Worm (Caenorhabditis elegans): ENCODE data around the gene rbm-42.

DNA sequence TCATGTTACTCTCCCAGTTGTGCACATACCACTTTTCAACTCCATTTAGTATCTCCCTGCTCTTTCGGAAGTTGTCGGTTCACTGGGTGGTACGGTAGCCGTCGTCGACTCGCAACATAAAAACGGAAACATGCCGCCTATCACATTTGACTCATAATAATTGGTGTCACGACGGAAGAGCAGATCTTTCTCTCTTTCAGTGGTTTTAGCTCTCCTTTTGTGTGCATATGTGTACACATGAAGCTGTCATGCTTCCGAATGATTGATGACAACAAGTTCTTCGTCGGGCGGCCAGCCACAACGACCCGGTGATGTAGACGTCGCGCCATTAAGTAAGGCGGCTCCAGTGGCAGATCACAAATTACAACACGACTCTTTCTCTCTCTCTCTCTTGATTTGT is 27.3 kb downstream of the rbm-42 start:
- TF ChIP-seq ref-2 (tag; optimal IDR thresholded peaks at IDR 0.05), result no peak
- no peak for TF ChIP-seq elt-2 (tag; optimal IDR thresholded peaks at IDR 0.05)
- TF ChIP-seq mec-3 (tag; optimal IDR thresholded peaks at IDR 0.05; ENCODE audit: borderline replicate concordance), result no peak
